Worm (Caenorhabditis elegans) whole organism, L4 larva: ENCODE measurements around the gene F27D9.12.

Experiments used
- D1046.2 ChIP-seq: fragments of 200-800 bp; sonication (Bioruptor generic); IDR thresholded peaks from 2 replicates; pipeline ENCODE4 v1.3.6; 2022; ENCODE audit warnings: missing genetic modification characterization, missing compliant biosample characterization
- F10B5.3 ChIP-seq: sonication (generic microtip); optimal IDR thresholded peaks from 2 replicates; lab custom pipeline; 2016; ENCODE audit warnings: mild to moderate bottlenecking, missing genetic modification characterization, missing compliant biosample characterization
- F37D6.2 ChIP-seq: sonication (generic microtip); optimal IDR thresholded peaks from 2 replicates; lab custom pipeline; 2016; ENCODE audit warnings: mild to moderate bottlenecking, missing genetic modification characterization, missing compliant biosample characterization
- T26A8.4 ChIP-seq: fragments of 200-800 bp; sonication (Bioruptor generic); IDR thresholded peaks from 2 replicates; pipeline ENCODE4 v1.3.6; 2022; ENCODE audit warnings: missing genetic modification characterization, missing compliant biosample characterization
- ZK337.2 ChIP-seq: fragments of 200-800 bp; sonication (Bioruptor generic); IDR thresholded peaks from 2 replicates; pipeline ENCODE4 v1.3.6; 2022; ENCODE audit warnings: missing genetic modification reagents, missing genetic modification characterization, missing compliant biosample characterization
- aha-1 ChIP-seq: fragments of 150-350 bp; peaks from one replicate; lab custom pipeline; 2014; ENCODE audit warnings: missing biosample characterization, missing genetic modification characterization
- arid-1 ChIP-seq: fragments of 200-800 bp; sonication (Bioruptor generic); conservative IDR thresholded peaks from 2 replicates; pipeline ENCODE4 v1.3.6; 2022; ENCODE audit warnings: missing genetic modification reagents, missing genetic modification characterization, missing compliant biosample characterization
- ceh-82 ChIP-seq: sonication (generic microtip); optimal IDR thresholded peaks from 2 replicates; lab custom pipeline; 2017; ENCODE audit warnings: missing biosample characterization, missing genetic modification characterization
- ces-1 ChIP-seq: fragments of 150-350 bp; sonication (generic microtip); optimal IDR thresholded peaks from 4 replicates; lab custom pipeline; 2014; ENCODE audit warnings: missing biosample characterization, missing genetic modification reagents, missing genetic modification characterization
- daf-16 ChIP-seq, 3 experiments: sonication (generic microtip); optimal IDR thresholded peaks; 2 replicates each; lab custom pipeline; 2016 to 2017; ENCODE audit warnings: missing genetic modification characterization in 3 of 3, missing genetic modification reagents in 3 of 3, mild to moderate bottlenecking in 2 of 3, missing compliant biosample characterization in 2 of 3, missing biosample characterization in 1 of 3, moderate library complexity in 1 of 3
- daf-8 ChIP-seq: fragments of 200-800 bp; sonication (Bioruptor generic); IDR thresholded peaks from 2 replicates; pipeline ENCODE4 v1.3.6; 2022; ENCODE audit warnings: missing genetic modification characterization, missing compliant biosample characterization
- dpl-1 ChIP-seq: fragments of 150-350 bp; optimal IDR thresholded peaks from 2 replicates; lab custom pipeline; 2014; ENCODE audit warnings: missing biosample characterization, missing genetic modification reagents, missing genetic modification characterization
- duxl-1 ChIP-seq: sonication (generic microtip); optimal IDR thresholded peaks from 2 replicates; lab custom pipeline; 2016; ENCODE audit warnings: mild to moderate bottlenecking, missing genetic modification characterization, moderate library complexity, missing compliant biosample characterization; ENCODE audit not compliant: poor library complexity
- dve-1 ChIP-seq: sonication (generic microtip); optimal IDR thresholded peaks from 2 replicates; lab custom pipeline; 2017; ENCODE audit warnings: antibody characterized with exemption, mild to moderate bottlenecking, missing genetic modification characterization, missing compliant biosample characterization; ENCODE audit not compliant: insufficient read depth
- hif-1 ChIP-seq, 2 experiments: sonication (generic microtip); optimal IDR thresholded peaks; 2 replicates each; lab custom pipeline; 2016 to 2017; ENCODE audit warnings: missing compliant biosample characterization in 2 of 2, missing genetic modification characterization in 2 of 2, missing genetic modification reagents in 2 of 2, missing genotype in 2 of 2, mild to moderate bottlenecking in 1 of 2
- hlh-11 ChIP-seq: fragments of 200-800 bp; sonication (Bioruptor generic); optimal IDR thresholded peaks from 2 replicates; lab custom pipeline; 2018; ENCODE audit warnings: mild to moderate bottlenecking, missing genetic modification characterization, missing compliant biosample characterization
- hlh-30 ChIP-seq: sonication (generic microtip); optimal IDR thresholded peaks from 2 replicates; lab custom pipeline; 2017; ENCODE audit warnings: antibody characterized with exemption, mild to moderate bottlenecking, missing genetic modification characterization, missing compliant biosample characterization; ENCODE audit not compliant: insufficient read depth
- lin-13 ChIP-seq: fragments of 150-350 bp; optimal IDR thresholded peaks from 2 replicates; lab custom pipeline; 2014; ENCODE audit warnings: missing biosample characterization, missing genetic modification reagents, missing genetic modification characterization
- lir-3 ChIP-seq: sonication (generic microtip); optimal IDR thresholded peaks from 2 replicates; lab custom pipeline; 2016; ENCODE audit warnings: mild to moderate bottlenecking, missing genetic modification characterization, missing compliant biosample characterization
- lsy-2 ChIP-seq, 2 experiments: fragments of 150-350 bp in 1 of 2; sonication (generic microtip) in 1 of 2; optimal IDR thresholded peaks; 2 replicates each; lab custom pipeline; 2014 to 2017; ENCODE audit warnings: missing biosample characterization in 2 of 2, missing genetic modification characterization in 2 of 2
- mdl-1 ChIP-seq, 2 experiments: fragments of 150-350 bp in 1 of 2; sonication (generic microtip) in 1 of 2; optimal IDR thresholded peaks; 2 replicates each; lab custom pipeline; 2014 to 2017; ENCODE audit warnings: missing biosample characterization in 2 of 2, missing genetic modification characterization in 2 of 2
- mxl-3 ChIP-seq: fragments of 200-800 bp; sonication (Bioruptor generic); optimal IDR thresholded peaks from 2 replicates; lab custom pipeline; 2018; ENCODE audit warnings: mild to moderate bottlenecking, missing genetic modification characterization, missing compliant biosample characterization
- nhr-10 ChIP-seq: fragments of 150-350 bp; optimal IDR thresholded peaks from 2 replicates; lab custom pipeline; 2014; ENCODE audit warnings: missing biosample characterization, missing genetic modification characterization
- nhr-28 ChIP-seq: fragments of 150-350 bp; optimal IDR thresholded peaks from 2 replicates; lab custom pipeline; 2014; ENCODE audit warnings: missing biosample characterization, missing genetic modification characterization
- nhr-41 ChIP-seq: fragments of 200-800 bp; sonication (Bioruptor generic); IDR thresholded peaks from 2 replicates; pipeline ENCODE4 v1.3.6; 2022; ENCODE audit warnings: missing genetic modification reagents, missing genetic modification characterization, missing compliant biosample characterization
- nhr-42 ChIP-seq: fragments of 200-800 bp; sonication (Bioruptor generic); IDR thresholded peaks from 2 replicates; pipeline ENCODE4 v1.3.6; 2022; ENCODE audit warnings: missing genetic modification characterization, missing compliant biosample characterization
- nhr-48 ChIP-seq: sonication (generic microtip); optimal IDR thresholded peaks from 2 replicates; lab custom pipeline; 2016; ENCODE audit warnings: mild to moderate bottlenecking, missing genetic modification characterization, missing compliant biosample characterization
- nhr-6 ChIP-seq: fragments of 150-350 bp; optimal IDR thresholded peaks from 2 replicates; lab custom pipeline; 2014; ENCODE audit warnings: missing biosample characterization, missing genetic modification characterization
- nhr-76 ChIP-seq: fragments of 150-350 bp; optimal IDR thresholded peaks from 2 replicates; lab custom pipeline; 2014; ENCODE audit warnings: missing biosample characterization, missing genetic modification characterization
- nhr-77 ChIP-seq: fragments of 150-350 bp; optimal IDR thresholded peaks from 2 replicates; lab custom pipeline; 2014; ENCODE audit warnings: missing biosample characterization, missing genetic modification characterization
- pqm-1 ChIP-seq: sonication (generic microtip); optimal IDR thresholded peaks from 2 replicates; lab custom pipeline; 2017; ENCODE audit warnings: missing biosample characterization, missing genetic modification characterization
- set-16 ChIP-seq: fragments of 200-800 bp; sonication (Bioruptor generic); IDR thresholded peaks from 2 replicates; pipeline ENCODE4 v1.3.6; 2022; ENCODE audit warnings: missing genetic modification reagents, missing genetic modification characterization, missing compliant biosample characterization
- snpc-1.2 ChIP-seq: fragments of 200-800 bp; sonication (Bioruptor generic); IDR thresholded peaks from 2 replicates; pipeline ENCODE4 v1.3.6; 2022; ENCODE audit warnings: missing genetic modification reagents, missing genetic modification characterization, missing compliant biosample characterization
- snpc-4 ChIP-seq: fragments of 150-350 bp; optimal IDR thresholded peaks from 2 replicates; lab custom pipeline; 2014; ENCODE audit warnings: missing biosample characterization, missing genetic modification characterization
- spr-1 ChIP-seq: sonication (generic microtip); optimal IDR thresholded peaks from 2 replicates; lab custom pipeline; 2016; ENCODE audit warnings: mild to moderate bottlenecking, missing genetic modification characterization, missing compliant biosample characterization
- unc-130 ChIP-seq: sonication (generic microtip); optimal IDR thresholded peaks from 2 replicates; lab custom pipeline; 2016; ENCODE audit warnings: missing genetic modification reagents, missing genetic modification characterization, missing compliant biosample characterization
- unc-62 ChIP-seq, 3 experiments: fragments of 150-350 bp in 1 of 3; sonication (generic microtip); optimal IDR thresholded peaks in 2 of 3; peaks in 1 of 3; 1 replicate in 1 of 3; 2 replicates in 2 of 3; lab custom pipeline; 2014 to 2017; ENCODE audit warnings: missing biosample characterization in 3 of 3, missing genetic modification characterization in 3 of 3, missing genetic modification reagents in 3 of 3, missing genotype in 1 of 3
- zfp-2 ChIP-seq: sonication (generic microtip); optimal IDR thresholded peaks from 2 replicates; lab custom pipeline; 2016; ENCODE audit warnings: mild to moderate bottlenecking, missing genetic modification characterization, missing compliant biosample characterization

F27D9.12 gene

ce11 chrX:7636037-7636436, 20.7 kb downstream of the F27D9.12 start:
- TF ChIP-seq unc-62 (GFP tag; optimal IDR thresholded peaks at IDR 0.05 in 1 of 2; lab: Kevin White, UChicago) (peak in 1 of 2 experiments; percentile 4), unc-62 (tag; optimal IDR thresholded peaks at IDR 0.05; lab: Kevin White, UChicago) (no peak), daf-16 (GFP tag; optimal IDR thresholded peaks at IDR 0.05; lab: Kevin White, UChicago) (peak in 1 of 2 experiments; percentile 62), daf-16 (tag; optimal IDR thresholded peaks at IDR 0.05; lab: Kevin White, UChicago) (peak; percentile 35), unc-130 (GFP tag; lab: Kevin White, UChicago) (no peak), pqm-1 (no peak), nhr-42 (GFP tag; lab: Robert Waterston, UW) (no peak), arid-1 (GFP tag; lab: Robert Waterston, UW) (no peak), duxl-1 (tag; lab: Kevin White, UChicago) (no peak), hif-1 (tag; optimal IDR thresholded peaks at IDR 0.05; lab: Kevin White, UChicago) (peak in 1 of 2 experiments; percentile 76), nhr-76 (tag; lab: Kevin White, UChicago) (no peak), hlh-30 (peak; percentile 73), zfp-2 (tag; lab: Kevin White, UChicago) (no peak), snpc-4 (tag; lab: Kevin White, UChicago) (no peak), hlh-11 (peak; percentile 87), nhr-77 (tag; lab: Kevin White, UChicago) (no peak), ceh-82 (tag; lab: Kevin White, UChicago) (no peak), mdl-1 (tag; optimal IDR thresholded peaks at IDR 0.05; lab: Kevin White, UChicago) (peak in 1 of 2 experiments; percentile 9), T26A8.4 (GFP tag; lab: Robert Waterston, UW) (0 out of 2 replicates have a peak, but pooled peaks have one; percentile 25), ZK337.2 (GFP tag; lab: Robert Waterston, UW) (no peak), nhr-41 (no peak), mxl-3 (GFP tag; lab: Kevin White, UChicago) (no peak), dve-1 (tag; lab: Kevin White, UChicago) (no peak), ces-1 (no peak), F37D6.2 (tag; lab: Kevin White, UChicago) (no peak), spr-1 (tag; lab: Kevin White, UChicago) (no peak), lsy-2 (tag; optimal IDR thresholded peaks at IDR 0.05; lab: Kevin White, UChicago) (no peak), nhr-6 (tag; lab: Kevin White, UChicago) (no peak)

- TF ChIP-seq aha-1 (tag; lab: Kevin White, UChicago) (peak; percentile 76), unc-62 (GFP tag; optimal IDR thresholded peaks at IDR 0.05 in 1 of 2; lab: Kevin White, UChicago) (no peak), unc-62 (tag; optimal IDR thresholded peaks at IDR 0.05; lab: Kevin White, UChicago) (no peak), D1046.2 (no peak)
These were observed 29.4 kb downstream of the F27D9.12 start, which contains the start of gene nlp-61 for ce11 chrX:7627351-7627750. Gene nlp-61 (plus strand): TSS chrX:7627651.

- TF ChIP-seq nhr-48 (tag; lab: Kevin White, UChicago) (no peak), nhr-10 (tag; lab: Kevin White, UChicago) (no peak), nhr-28 (no peak), unc-62 (GFP tag; optimal IDR thresholded peaks at IDR 0.05 in 1 of 2; lab: Kevin White, UChicago) (peak in 1 of 2 experiments; percentile 94), unc-62 (tag; optimal IDR thresholded peaks at IDR 0.05; lab: Kevin White, UChicago) (no peak), dpl-1 (no peak), snpc-1.2 (GFP tag; lab: Robert Waterston, UW) (no peak), lin-13 (GFP tag; lab: Kevin White, UChicago) (no peak), lir-3 (tag; lab: Kevin White, UChicago) (no peak)
These were observed 42.3 kb downstream of the F27D9.12 start for ce11 chrX:7614466-7614865.

DNA sequence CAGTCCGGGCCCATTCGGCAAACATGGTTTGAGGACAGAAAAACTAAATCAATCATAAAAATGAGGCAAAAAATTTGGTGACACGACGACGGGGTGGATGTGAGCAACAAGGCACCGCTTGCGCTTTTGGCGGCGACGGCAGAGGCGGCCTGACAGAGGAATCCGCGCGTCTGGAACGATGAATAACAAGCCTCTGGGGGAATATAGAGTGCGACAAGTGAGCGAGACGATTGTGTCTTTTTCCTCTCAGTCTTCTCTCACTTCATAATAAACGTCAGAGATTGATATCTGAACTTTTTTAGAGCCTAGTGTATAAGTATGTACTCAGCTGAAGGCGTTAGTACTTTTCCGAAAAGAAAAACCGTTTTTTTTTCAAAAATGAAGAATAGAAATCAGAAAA, 48.8 kb downstream of the F27D9.12 start, which contains the start of gene twk-17:
Gene twk-17, minus strand, starts transcription at position 101 of the 400 bp plus-strand sequence.
- TF ChIP-seq F37D6.2 (tag; lab: Kevin White, UChicago) (no peak), F10B5.3 (tag; lab: Kevin White, UChicago) (no peak), nhr-10 (tag; lab: Kevin White, UChicago) (no peak), D1046.2 (0 out of 2 replicates have a peak, but pooled peaks have one; percentile 63), hlh-11 (no peak), daf-8 (GFP tag; lab: Robert Waterston, UW) (no peak), set-16 (GFP tag; lab: Robert Waterston, UW) (0 out of 2 replicates have a peak, but pooled peaks have one; percentile 18)
